Fruit fly (Drosophila melanogaster) whole organism, prepupa: ENCODE data around the gene CG32354.
A peak's percentile ranks its signal among the peaks of the same experiment; 100 is the strongest.

Experiments
- Blimp-1 ChIP-seq: fragments of 200-800 bp; sonication (Bioruptor generic); optimal IDR thresholded peaks from 3 replicates; lab custom pipeline; 2017; ENCODE audit warnings: missing biosample characterization, missing genetic modification characterization, mild to moderate bottlenecking, moderate library complexity, missing genetic modification reagents
- CG10631 ChIP-seq: fragments of 200-800 bp; sonication (Bioruptor generic); optimal IDR thresholded peaks from 2 replicates; lab custom pipeline; 2016; ENCODE audit warnings: missing biosample characterization, missing genetic modification characterization
- CG11294 ChIP-seq: fragments of 200-800 bp; sonication (Bioruptor generic); IDR thresholded peaks from 2 replicates; pipeline ENCODE4 v1.3.6; 2022; ENCODE audit warnings: missing biosample characterization, missing genetic modification characterization
- CG11902 ChIP-seq: fragments of 200-800 bp; sonication (Bioruptor generic); optimal IDR thresholded peaks from 3 replicates; lab custom pipeline; 2016; ENCODE audit warnings: missing biosample characterization, missing genetic modification characterization
- CG1621 ChIP-seq: fragments of 200-800 bp; sonication (Bioruptor generic); optimal IDR thresholded peaks from 3 replicates; lab custom pipeline; 2018; ENCODE audit warnings: missing biosample characterization, mild to moderate bottlenecking, missing genetic modification characterization
- CG16779 ChIP-seq: fragments of 200-800 bp; sonication (Bioruptor generic); optimal IDR thresholded peaks from 3 replicates; lab custom pipeline; 2017; ENCODE audit warnings: missing biosample characterization, mild to moderate bottlenecking, missing genetic modification characterization
- CG3032 ChIP-seq: fragments of 200-800 bp; optimal IDR thresholded peaks from 2 replicates; lab custom pipeline; 2019; ENCODE audit warnings: missing biosample characterization, mild to moderate bottlenecking, missing genetic modification characterization, moderate library complexity
- CG32006 ChIP-seq: fragments of 200-800 bp; sonication (Bioruptor generic); optimal IDR thresholded peaks from 3 replicates; lab custom pipeline; 2017; ENCODE audit warnings: missing biosample characterization, mild to moderate bottlenecking, missing genetic modification characterization
- CG34406 ChIP-seq: fragments of 200-800 bp; sonication (Bioruptor generic); optimal IDR thresholded peaks from 3 replicates; lab custom pipeline; 2016; ENCODE audit warnings: missing biosample characterization, missing genetic modification characterization
- CG3919 ChIP-seq: fragments of 200-800 bp; sonication (Bioruptor generic); optimal IDR thresholded peaks from 3 replicates; lab custom pipeline; 2016; ENCODE audit warnings: missing biosample characterization, missing genetic modification characterization
- CG4318 ChIP-seq: fragments of 200-800 bp; sonication (Bioruptor generic); optimal IDR thresholded peaks from 3 replicates; lab custom pipeline; 2017; ENCODE audit warnings: missing biosample characterization, mild to moderate bottlenecking, missing genetic modification characterization
- CG6163 ChIP-seq: fragments of 200-800 bp; sonication (Bioruptor generic); IDR thresholded peaks from 3 replicates; pipeline ENCODE4 v1.3.6; 2022; ENCODE audit warnings: missing biosample characterization, missing genetic modification characterization
- CG6792 ChIP-seq: fragments of 200-800 bp; sonication (Bioruptor generic); optimal IDR thresholded peaks from 3 replicates; lab custom pipeline; 2016; ENCODE audit warnings: missing biosample characterization, missing genetic modification characterization
- CG6808 ChIP-seq: fragments of 200-800 bp; sonication (Bioruptor generic); optimal IDR thresholded peaks from 3 replicates; lab custom pipeline; 2017; ENCODE audit warnings: missing biosample characterization, missing genetic modification characterization, mild to moderate bottlenecking, moderate library complexity, missing genetic modification reagents
- CG6854 ChIP-seq: fragments of 200-800 bp; sonication (Bioruptor generic); optimal IDR thresholded peaks from 2 replicates; lab custom pipeline; 2017; ENCODE audit warnings: missing biosample characterization, mild to moderate bottlenecking, missing genetic modification characterization
- CG7368 ChIP-seq: fragments of 200-800 bp; sonication (Bioruptor generic); optimal IDR thresholded peaks from 3 replicates; lab custom pipeline; 2016; ENCODE audit warnings: missing biosample characterization, missing genetic modification characterization
- CG8319 ChIP-seq: fragments of 200-800 bp; sonication (Bioruptor generic); optimal IDR thresholded peaks from 3 replicates; lab custom pipeline; 2016; ENCODE audit warnings: missing biosample characterization, missing genetic modification characterization
- CG8632 ChIP-seq: fragments of 200-800 bp; sonication (Bioruptor generic); optimal IDR thresholded peaks from 3 replicates; lab custom pipeline; 2016; ENCODE audit warnings: missing biosample characterization, missing genetic modification characterization
- CG9139 ChIP-seq: fragments of 200-800 bp; sonication (Bioruptor generic); optimal IDR thresholded peaks from 3 replicates; lab custom pipeline; 2017; ENCODE audit warnings: missing biosample characterization, mild to moderate bottlenecking, missing genetic modification characterization
- Eip75B ChIP-seq: fragments of 200-800 bp; sonication (Bioruptor generic); optimal IDR thresholded peaks from 3 replicates; lab custom pipeline; 2016; ENCODE audit warnings: missing biosample characterization, missing genetic modification characterization
- Ets96B ChIP-seq: fragments of 200-800 bp; optimal IDR thresholded peaks from 2 replicates; lab custom pipeline; 2019; ENCODE audit warnings: missing biosample characterization, mild to moderate bottlenecking, missing genetic modification characterization, moderate library complexity
- Gug ChIP-seq: fragments of 200-800 bp; sonication (Bioruptor generic); IDR thresholded peaks from 2 replicates; pipeline ENCODE4 v1.3.6; 2022; ENCODE audit warnings: missing biosample characterization, missing genetic modification characterization
- Hr38 ChIP-seq: sonication (Bioruptor generic); optimal IDR thresholded peaks from 2 replicates; lab custom pipeline; 2016; ENCODE audit warnings: missing biosample characterization, missing genetic modification characterization
- Hr39 ChIP-seq: fragments of 200-800 bp; sonication (Bioruptor generic); optimal IDR thresholded peaks from 2 replicates; lab custom pipeline; 2016; ENCODE audit warnings: missing biosample characterization, missing genetic modification characterization
- Lpt ChIP-seq: fragments of 200-800 bp; sonication (Bioruptor generic); optimal IDR thresholded peaks from 3 replicates; lab custom pipeline; 2016; ENCODE audit warnings: missing biosample characterization, missing genetic modification characterization
- Smox ChIP-seq: fragments of 200-800 bp; sonication (Bioruptor generic); optimal IDR thresholded peaks from 3 replicates; lab custom pipeline; 2016; ENCODE audit warnings: missing biosample characterization, missing genetic modification characterization
- Sox102F ChIP-seq: fragments of 200-800 bp; sonication (Bioruptor generic); optimal IDR thresholded peaks from 2 replicates; lab custom pipeline; 2016; ENCODE audit warnings: missing biosample characterization, mild to moderate bottlenecking, missing genetic modification characterization
- Sox14 ChIP-seq: fragments of 200-800 bp; sonication (Bioruptor generic); optimal IDR thresholded peaks from 3 replicates; lab custom pipeline; 2016; ENCODE audit warnings: missing biosample characterization, missing genetic modification characterization
- Sox15 ChIP-seq: fragments of 200-800 bp; sonication (Bioruptor generic); optimal IDR thresholded peaks from 3 replicates; lab custom pipeline; 2016; ENCODE audit warnings: missing biosample characterization, missing genetic modification characterization
- achi ChIP-seq: fragments of 200-800 bp; sonication (Bioruptor generic); optimal IDR thresholded peaks from 3 replicates; lab custom pipeline; 2016; ENCODE audit warnings: missing biosample characterization, missing genetic modification characterization
- acj6 ChIP-seq: fragments of 200-800 bp; sonication (Bioruptor generic); optimal IDR thresholded peaks from 3 replicates; lab custom pipeline; 2016; ENCODE audit warnings: missing biosample characterization, missing genetic modification characterization
- cyc ChIP-seq: fragments of 200-800 bp; sonication (Bioruptor generic); optimal IDR thresholded peaks from 3 replicates; lab custom pipeline; 2016; ENCODE audit warnings: missing biosample characterization, missing genetic modification characterization
- dac ChIP-seq: fragments of 200-800 bp; sonication (Bioruptor generic); optimal IDR thresholded peaks from 2 replicates; lab custom pipeline; 2017; ENCODE audit warnings: missing biosample characterization, mild to moderate bottlenecking, missing genetic modification characterization
- dsx ChIP-seq: fragments of 200-800 bp; optimal IDR thresholded peaks from 3 replicates; lab custom pipeline; 2019; ENCODE audit warnings: missing biosample characterization, mild to moderate bottlenecking, missing genetic modification characterization, moderate library complexity; ENCODE audit not compliant: poor library complexity, severe bottlenecking
- esn ChIP-seq: fragments of 200-800 bp; sonication (Bioruptor generic); optimal IDR thresholded peaks from 2 replicates; lab custom pipeline; 2016; ENCODE audit warnings: missing biosample characterization, mild to moderate bottlenecking, missing genetic modification characterization, moderate library complexity
- fd59A ChIP-seq: fragments of 200-800 bp; sonication (Bioruptor generic); optimal IDR thresholded peaks from 2 replicates; lab custom pipeline; 2017; ENCODE audit warnings: missing biosample characterization, mild to moderate bottlenecking, missing genetic modification characterization, missing genetic modification reagents
- fd85E ChIP-seq: fragments of 200-800 bp; sonication (Bioruptor generic); optimal IDR thresholded peaks from 3 replicates; lab custom pipeline; 2016; ENCODE audit warnings: missing biosample characterization, missing genetic modification characterization
- fkh ChIP-seq: fragments of 200-800 bp; sonication (Bioruptor generic); optimal IDR thresholded peaks from 3 replicates; lab custom pipeline; 2017; ENCODE audit warnings: missing biosample characterization, mild to moderate bottlenecking, missing genetic modification characterization, moderate library complexity
- lz ChIP-seq: fragments of 200-800 bp; sonication (Bioruptor generic); optimal IDR thresholded peaks from 3 replicates; lab custom pipeline; 2016; ENCODE audit warnings: missing biosample characterization, missing genetic modification characterization
- net ChIP-seq: fragments of 200-800 bp; sonication (Bioruptor generic); optimal IDR thresholded peaks from 3 replicates; lab custom pipeline; 2016; ENCODE audit warnings: missing biosample characterization, missing genetic modification characterization
- salr ChIP-seq, 2 experiments: fragments of 200-800 bp; sonication (Bioruptor generic); optimal IDR thresholded peaks; 3 replicates each; lab custom pipeline; 2016 to 2018; ENCODE audit warnings: missing biosample characterization in 2 of 2, missing genetic modification characterization in 2 of 2, mild to moderate bottlenecking in 1 of 2
- spab ChIP-seq: fragments of 200-800 bp; sonication (Bioruptor generic); optimal IDR thresholded peaks from 2 replicates; lab custom pipeline; 2017; ENCODE audit warnings: missing biosample characterization, mild to moderate bottlenecking, missing genetic modification characterization, missing genetic modification reagents
- svp ChIP-seq: fragments of 200-800 bp; sonication (Bioruptor generic); peaks from one replicate; lab custom pipeline; 2016; ENCODE audit warnings: missing biosample characterization, missing genetic modification characterization
- topi ChIP-seq: fragments of 200-800 bp; sonication (Bioruptor generic); optimal IDR thresholded peaks from 3 replicates; lab custom pipeline; 2016; ENCODE audit warnings: missing biosample characterization, missing genetic modification characterization

Gene CG32354

DNA sequence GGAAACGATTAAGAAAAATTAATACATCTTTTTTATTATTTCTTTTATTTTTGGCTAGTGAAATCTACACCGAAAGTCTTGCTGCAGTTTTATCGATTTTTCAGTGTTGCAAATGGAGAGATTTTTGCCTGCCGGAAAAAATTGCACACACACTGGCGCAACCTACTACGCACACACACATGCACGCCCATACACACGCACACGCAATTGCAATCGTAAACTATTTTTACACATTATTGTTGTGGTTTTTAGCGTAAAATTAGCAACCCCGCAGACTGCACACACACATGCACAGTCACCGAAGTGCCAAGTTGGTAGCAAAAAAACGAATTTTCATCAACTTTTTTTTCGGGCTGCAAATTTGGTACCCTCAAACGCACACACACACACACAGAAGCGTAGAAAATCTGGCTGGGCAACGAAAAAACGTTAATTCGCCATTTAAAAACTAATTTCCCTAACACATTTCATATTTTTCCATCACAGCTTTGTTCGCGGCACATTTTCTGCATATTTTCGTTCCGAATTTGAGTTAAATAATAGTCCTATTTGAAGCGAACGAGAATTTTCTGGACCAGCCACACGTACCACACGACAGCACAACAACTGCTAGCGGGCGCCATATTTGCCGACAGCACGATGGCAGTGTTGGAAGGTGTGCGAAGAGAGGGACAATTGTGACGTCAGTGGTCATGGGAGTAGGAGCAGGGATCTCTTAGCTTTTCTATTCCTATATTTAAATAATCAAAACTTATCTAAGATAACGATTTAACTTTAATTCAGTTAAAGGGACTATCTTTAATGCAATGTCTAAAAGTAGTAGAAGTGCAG is 20.0 kb upstream of the CG32354 start, which contains the start of gene Unr (continued):
- TF ChIP-seq CG10631 (GFP tag; lab: Kevin White, UChicago) (peak; percentile 77), esn (GFP tag; lab: Kevin White, UChicago) (peak; percentile 86), spab (GFP tag; lab: Kevin White, UChicago) (peak; percentile 42), Blimp-1 (GFP tag; lab: Kevin White, UChicago) (no peak), cyc (peak; percentile 66), dac (GFP tag; lab: Kevin White, UChicago) (peak; percentile 22), Eip75B (GFP tag; lab: Kevin White, UChicago) (peak; percentile 81), Hr39 (GFP tag; lab: Kevin White, UChicago) (peak; percentile 79), Sox14 (GFP tag; lab: Kevin White, UChicago) (peak; percentile 77), Ets96B (tag; lab: Kevin White, UChicago) (peak; percentile 60), CG1621 (peak; percentile 54), CG7368 (GFP tag; lab: Kevin White, UChicago) (peak; percentile 54), fkh (GFP tag; lab: Kevin White, UChicago) (peak; percentile 49), svp (GFP tag; lab: Kevin White, UChicago) (peak; percentile 92), CG32006 (GFP tag; lab: Kevin White, UChicago) (peak; percentile 62), net (GFP tag; lab: Kevin White, UChicago) (peak; percentile 83)
- TF ChIP-seq, all 60 proteins: peak for 55

DNA sequence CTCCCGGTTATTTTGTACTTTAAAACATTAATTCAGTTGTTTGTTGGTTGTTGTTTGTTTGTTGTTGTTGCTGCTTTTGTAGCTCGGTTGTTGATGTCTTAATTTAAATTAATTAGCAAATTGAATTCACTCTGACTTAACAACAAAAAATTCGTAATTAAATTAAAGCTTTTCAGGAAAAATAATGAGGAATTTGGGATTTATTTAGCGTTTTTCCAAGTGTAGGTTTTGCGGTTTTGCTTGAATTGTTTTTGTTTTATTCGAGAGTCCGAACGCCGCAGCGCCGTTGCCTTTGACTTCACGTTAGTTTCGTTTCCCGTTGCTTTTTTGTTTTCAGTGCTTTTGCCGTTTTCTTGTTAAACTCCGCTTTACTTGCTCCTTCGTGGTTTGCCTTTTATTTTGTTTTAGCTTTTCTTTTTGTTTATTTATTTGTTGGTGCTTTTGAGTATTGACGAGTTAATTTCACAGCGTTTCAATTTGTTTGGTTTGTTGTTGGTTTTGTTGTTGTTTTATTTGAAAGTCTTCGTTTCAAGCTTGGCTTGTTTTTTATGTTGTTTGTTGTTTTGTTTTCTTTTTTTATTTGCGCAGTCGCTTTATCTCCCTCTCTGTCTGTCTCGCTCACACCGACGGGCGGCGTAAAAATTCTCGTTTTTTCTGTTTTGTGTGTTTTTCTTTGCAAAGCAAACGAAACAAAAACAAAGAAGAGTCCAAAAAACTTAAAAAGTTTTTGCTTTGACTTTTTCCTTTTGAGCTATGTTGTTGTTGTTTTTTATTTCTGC is 19.0 kb upstream of the CG32354 start:
- TF ChIP-seq CG7368 (GFP tag; lab: Kevin White, UChicago) (peak; percentile 78), CG9139 (GFP tag; lab: Kevin White, UChicago) (peak; percentile 98), Sox102F (GFP tag; lab: Kevin White, UChicago) (peak; percentile 56), CG4318 (GFP tag; lab: Kevin White, UChicago) (no peak), lz (GFP tag; lab: Kevin White, UChicago) (no peak), salr (GFP tag; optimal IDR thresholded peaks at IDR 0.05; lab: Kevin White, UChicago) (peak; percentile 86 to 89), CG16779 (tag; lab: Kevin White, UChicago) (peak; percentile 98), CG6163 (GFP tag; lab: Robert Waterston, UW) (peak; percentile 97), CG11294 (GFP tag; lab: Robert Waterston, UW) (peak; percentile 59; the same call in 1 of the 2 replicates), cyc (no peak), CG6792 (GFP tag; lab: Kevin White, UChicago) (no peak), CG3032 (tag; lab: Kevin White, UChicago) (peak; percentile 93), Hr38 (peak; percentile 16), CG32006 (GFP tag; lab: Kevin White, UChicago) (peak; percentile 83), Lpt (GFP tag; lab: Kevin White, UChicago) (peak; percentile 87), Hr39 (GFP tag; lab: Kevin White, UChicago) (no peak), CG11902 (GFP tag; lab: Kevin White, UChicago) (no peak), svp (GFP tag; lab: Kevin White, UChicago) (no peak), CG10631 (GFP tag; lab: Kevin White, UChicago) (peak; percentile 34), Smox (GFP tag; lab: Kevin White, UChicago) (no peak), CG6854 (GFP tag; lab: Kevin White, UChicago) (peak; percentile 94), net (GFP tag; lab: Kevin White, UChicago) (peak; percentile 92), CG8319 (peak; percentile 29), CG3919 (peak; percentile 62), fd59A (GFP tag; lab: Kevin White, UChicago) (peak; percentile 81), CG8632 (GFP tag; lab: Kevin White, UChicago) (peak; percentile 53), esn (GFP tag; lab: Kevin White, UChicago) (peak; percentile 17), dsx (GFP tag; lab: Kevin White, UChicago) (peak; percentile 95), dac (GFP tag; lab: Kevin White, UChicago) (peak; percentile 94), achi (GFP tag; lab: Kevin White, UChicago) (peak; percentile 51), Sox15 (GFP tag; lab: Kevin White, UChicago) (no peak), Gug (GFP tag; lab: Robert Waterston, UW) (no peak), CG34406 (GFP tag; lab: Kevin White, UChicago) (peak; percentile 79), acj6 (peak; percentile 13), topi (GFP tag; lab: Kevin White, UChicago) (no peak), fd85E (GFP tag; lab: Kevin White, UChicago) (no peak), CG6808 (GFP tag; lab: Kevin White, UChicago) (peak; percentile 98), Sox14 (GFP tag; lab: Kevin White, UChicago) (peak; percentile 57), spab (GFP tag; lab: Kevin White, UChicago) (peak; percentile 96)
